Worm (Caenorhabditis elegans) whole organism, young adult: ENCODE results near the gene C32D5.10.

ENCODE experiments used
- C06A6.2 ChIP-seq: fragments of 200-800 bp; sonication (Bioruptor generic); conservative IDR thresholded peaks from 2 replicates; pipeline ENCODE4 v1.3.6; 2022; ENCODE audit warnings: missing genetic modification characterization, missing compliant biosample characterization
- Y53F4B.3 ChIP-seq: fragments of 200-800 bp; sonication (Bioruptor generic); IDR thresholded peaks from 2 replicates; pipeline ENCODE4 v1.3.6; 2022; ENCODE audit warnings: missing genetic modification reagents, missing genetic modification characterization, missing compliant biosample characterization
- hsf-1 ChIP-seq: fragments of 200-800 bp; sonication (Bioruptor generic); IDR thresholded peaks from 2 replicates; pipeline ENCODE4 v1.3.6; 2022; ENCODE audit warnings: missing genetic modification reagents, missing genetic modification characterization, missing compliant biosample characterization
- madf-10 ChIP-seq: sonication (generic microtip); optimal IDR thresholded peaks from 2 replicates; lab custom pipeline; 2016; ENCODE audit warnings: mild to moderate bottlenecking, missing genetic modification characterization, missing compliant biosample characterization
- madf-8 ChIP-seq: fragments of 200-800 bp; sonication (Bioruptor generic); conservative IDR thresholded peaks from 2 replicates; pipeline ENCODE4 v1.3.6; 2022; ENCODE audit warnings: missing genetic modification reagents, missing genetic modification characterization, missing compliant biosample characterization
- nhr-120 ChIP-seq: fragments of 200-800 bp; sonication (Bioruptor generic); IDR thresholded peaks from 2 replicates; pipeline ENCODE4 v1.3.6; 2022; ENCODE audit warnings: missing genetic modification characterization, missing compliant biosample characterization
- nhr-179 ChIP-seq: sonication (generic microtip); optimal IDR thresholded peaks from 2 replicates; lab custom pipeline; 2016; ENCODE audit warnings: mild to moderate bottlenecking, missing genetic modification characterization, missing compliant biosample characterization
- nhr-27 ChIP-seq: fragments of 200-800 bp; sonication (Bioruptor generic); optimal IDR thresholded peaks from 2 replicates; lab custom pipeline; 2018; ENCODE audit warnings: mild to moderate bottlenecking, missing genetic modification characterization, moderate library complexity, missing compliant biosample characterization
- snpc-4 ChIP-seq, 5 experiments: fragments of 150-350 bp in 1 of 5; sonication (generic microtip) in 4 of 5; optimal IDR thresholded peaks; 2 replicates each; lab custom pipeline; 2014 to 2018; ENCODE audit warnings: missing genetic modification characterization in 5 of 5, missing biosample characterization in 3 of 5, antibody characterized with exemption in 2 of 5, mild to moderate bottlenecking in 2 of 5, missing compliant biosample characterization in 2 of 5, missing genotype in 2 of 5, moderate library complexity in 2 of 5, missing genetic modification reagents in 1 of 5
- sptf-2 ChIP-seq: fragments of 200-800 bp; sonication (Bioruptor generic); optimal IDR thresholded peaks from 2 replicates; lab custom pipeline; 2018; ENCODE audit warnings: mild to moderate bottlenecking, missing genetic modification characterization, missing compliant biosample characterization

- TF ChIP-seq madf-8 (GFP tag; lab: Robert Waterston, UW) (no peak), nhr-179 (tag; lab: Kevin White, UChicago) (no peak), hsf-1 (no peak), Y53F4B.3 (GFP tag; lab: Robert Waterston, UW) (no peak), nhr-27 (tag; lab: Kevin White, UChicago) (no peak), nhr-120 (GFP tag; lab: Robert Waterston, UW) (no peak), sptf-2 (GFP tag; lab: Kevin White, UChicago) (no peak), madf-10 (tag; lab: Kevin White, UChicago) (no peak), C06A6.2 (GFP tag; lab: Robert Waterston, UW) (no peak), snpc-4 (GFP tag; optimal IDR thresholded peaks at IDR 0.05; lab: Kevin White, UChicago) (no peak), snpc-4 (tag; optimal IDR thresholded peaks at IDR 0.05; lab: Kevin White, UChicago) (no peak)
These were observed 10.7 kb downstream of the C32D5.10 start for ce11 chrII:6341076-6341475.
